Fruit fly (Drosophila melanogaster): ENCODE data around the gene CG11885.

Gene CG11885

dm6 chr2L:382807-383206 lies 38.4 kb downstream of the CG11885 start:
- TF ChIP-seq CG2889 (GFP tag; IDR thresholded peaks at IDR 0.05) (no peak), CG12071 (GFP tag; optimal IDR thresholded peaks at IDR 0.05) (no peak), knrl (GFP tag; IDR thresholded peaks at IDR 0.05; ENCODE audit: partially characterized antibody) (no peak), hb (GFP tag; IDR thresholded peaks at IDR 0.05; ENCODE audit: partially characterized antibody) (no peak), CG2202 (tag; optimal IDR thresholded peaks at IDR 0.05) (no peak), nerfin-1 (tag; optimal IDR thresholded peaks at IDR 0.05) (no peak), dmrt11E (tag; optimal IDR thresholded peaks at IDR 0.05) (peak; percentile 40), D (optimal IDR thresholded peaks at IDR 0.05) (no peak), D (GFP tag; optimal IDR thresholded peaks at IDR 0.05) (no peak), Med (GFP tag) (peak; percentile 44), Xrp1 (GFP tag; IDR thresholded peaks at IDR 0.05) (peak; percentile 35; the same call in 1 of the 2 replicates), B-H2 (GFP tag; optimal IDR thresholded peaks at IDR 0.05) (no peak), CG10431 (GFP tag; optimal IDR thresholded peaks at IDR 0.05) (no peak), Drgx (GFP tag; IDR thresholded peaks at IDR 0.05) (peak; percentile 18; the same call in 1 of the 2 replicates), dysf (GFP tag; IDR thresholded peaks at IDR 0.05) (peak; percentile 33; the same call in 1 of the 3 replicates), CG17328 (GFP tag; IDR thresholded peaks at IDR 0.05) (peak; percentile 54), inv (GFP tag; IDR thresholded peaks at IDR 0.05; ENCODE audit: partially characterized antibody) (no peak), CG2678 (tag; optimal IDR thresholded peaks at IDR 0.05) (no peak), prd (optimal IDR thresholded peaks at IDR 0.05) (no peak), prd (GFP tag; IDR thresholded peaks at IDR 0.05) (peak; percentile 53; the same call in 1 of the 3 replicates), CG11398 (GFP tag; optimal IDR thresholded peaks at IDR 0.05) (no peak), Adf1 (GFP tag; IDR thresholded peaks at IDR 0.05) (no peak), otp (GFP tag; IDR thresholded peaks at IDR 0.05) (no peak), CG31388 (GFP tag; optimal IDR thresholded peaks at IDR 0.05) (no peak), CG2129 (GFP tag; IDR thresholded peaks at IDR 0.05; ENCODE audit: partially characterized antibody) (no peak), CG4360 (GFP tag; IDR thresholded peaks at IDR 0.05) (no peak), seq (GFP tag; IDR thresholded peaks at IDR 0.05) (no peak), Atf3 (GFP tag; optimal IDR thresholded peaks at IDR 0.05) (no peak), Blimp-1 (GFP tag; optimal IDR thresholded peaks at IDR 0.05) (peak; percentile 35), H15 (GFP tag; IDR thresholded peaks at IDR 0.05) (no peak), scrt (GFP tag; optimal IDR thresholded peaks at IDR 0.05) (no peak), fd96Cb (tag; optimal IDR thresholded peaks at IDR 0.05) (no peak), pita (GFP tag; optimal IDR thresholded peaks at IDR 0.05) (no peak), Bgb (GFP tag; IDR thresholded peaks at IDR 0.05; ENCODE audit: partially characterized antibody) (no peak), CG9727 (GFP tag; optimal IDR thresholded peaks at IDR 0.05) (no peak), jing (GFP tag; optimal IDR thresholded peaks at IDR 0.05) (no peak), Ada2b (GFP tag; IDR thresholded peaks at IDR 0.05) (peak; percentile 26; the same call in 1 of the 2 replicates), Nf-YC (tag; optimal IDR thresholded peaks at IDR 0.05) (no peak), gcm (GFP tag; optimal IDR thresholded peaks at IDR 0.05) (no peak), CG6689 (GFP tag; IDR thresholded peaks at IDR 0.05) (peak; percentile 48; the same call in 1 of the 2 replicates), ash1 (GFP tag; optimal IDR thresholded peaks at IDR 0.05) (no peak), wor (GFP tag; IDR thresholded peaks at IDR 0.05) (no peak), sens (GFP tag) (peak; percentile 78), Sox102F (GFP tag; optimal IDR thresholded peaks at IDR 0.05) (peak; percentile 25), chif (GFP tag; optimal IDR thresholded peaks at IDR 0.05) (peak in 1 of 2 experiments; percentile 6), ERR (GFP tag; optimal IDR thresholded peaks at IDR 0.05) (no peak), CG7372 (GFP tag; IDR thresholded peaks at IDR 0.05) (no peak), CG10147 (GFP tag; optimal IDR thresholded peaks at IDR 0.05) (no peak), nmo (GFP tag; optimal IDR thresholded peaks at IDR 0.05) (peak; percentile 10), gem (tag; optimal IDR thresholded peaks at IDR 0.05) (peak; percentile 45), Eip74EF (GFP tag; optimal IDR thresholded peaks at IDR 0.05) (no peak)

Measured in whole organism, embryonic.